Worm (Caenorhabditis elegans) whole organism, L2 larva: Measurements from ENCODE around the gene aakg-4.

Experiments
- C34F6.9 ChIP-seq: fragments of 150-350 bp; optimal IDR thresholded peaks from 2 replicates; lab custom pipeline; 2014; ENCODE audit warnings: missing biosample characterization, missing genetic modification characterization
- F13H6.1 ChIP-seq: sonication (generic microtip); optimal IDR thresholded peaks from 2 replicates; lab custom pipeline; 2016; ENCODE audit warnings: missing genetic modification characterization, missing compliant biosample characterization
- Y55F3AM.14 ChIP-seq: fragments of 200-800 bp; sonication (Bioruptor generic); optimal IDR thresholded peaks from 2 replicates; lab custom pipeline; 2018; ENCODE audit warnings: mild to moderate bottlenecking, missing genetic modification characterization, missing compliant biosample characterization
- ZK546.5 ChIP-seq: sonication (generic microtip); optimal IDR thresholded peaks from 2 replicates; lab custom pipeline; 2017; ENCODE audit warnings: missing biosample characterization, missing genetic modification characterization
- alr-1 ChIP-seq: fragments of 150-350 bp; optimal IDR thresholded peaks from 2 replicates; lab custom pipeline; 2014; ENCODE audit warnings: missing biosample characterization, missing genetic modification characterization
- aly-2 ChIP-seq: fragments of 150-350 bp; optimal IDR thresholded peaks from 2 replicates; lab custom pipeline; 2014; ENCODE audit warnings: missing biosample characterization, missing genetic modification characterization
- ama-1 ChIP-seq: fragments of 150-350 bp; optimal IDR thresholded peaks from 2 replicates; lab custom pipeline; 2018; ENCODE audit warnings: inconsistent platforms
- ceh-82 ChIP-seq: fragments of 150-350 bp; optimal IDR thresholded peaks from 2 replicates; lab custom pipeline; 2014; ENCODE audit warnings: missing biosample characterization, missing genetic modification characterization
- crh-2 ChIP-seq: sonication (generic microtip); optimal IDR thresholded peaks from 2 replicates; lab custom pipeline; 2017; ENCODE audit warnings: missing biosample characterization, missing genetic modification characterization
- egl-27 ChIP-seq: sonication (generic microtip); optimal IDR thresholded peaks from 3 replicates; lab custom pipeline; 2017; ENCODE audit warnings: missing biosample characterization, missing genetic modification reagents, missing genetic modification characterization
- elt-1 ChIP-seq: fragments of 150-350 bp; optimal IDR thresholded peaks from 2 replicates; lab custom pipeline; 2014; ENCODE audit warnings: missing biosample characterization, missing genetic modification characterization
- elt-3 ChIP-seq: sonication (generic microtip); optimal IDR thresholded peaks from 2 replicates; lab custom pipeline; 2017; ENCODE audit warnings: missing biosample characterization, missing genetic modification characterization
- fos-1 ChIP-seq: fragments of 150-350 bp; optimal IDR thresholded peaks from 2 replicates; lab custom pipeline; 2014; ENCODE audit warnings: missing biosample characterization, missing genetic modification characterization
- gmeb-1 ChIP-seq: fragments of 150-350 bp; optimal IDR thresholded peaks from 2 replicates; lab custom pipeline; 2014; ENCODE audit warnings: missing biosample characterization, missing genetic modification characterization
- lin-11 ChIP-seq: fragments of 150-350 bp; sonication (generic microtip); optimal IDR thresholded peaks from 2 replicates; lab custom pipeline; 2014; ENCODE audit warnings: missing biosample characterization, missing genetic modification characterization, inconsistent platforms, mixed read lengths
- lin-13 ChIP-seq: fragments of 150-350 bp; optimal IDR thresholded peaks from 2 replicates; lab custom pipeline; 2014; ENCODE audit warnings: missing biosample characterization, missing genetic modification reagents, missing genetic modification characterization
- lin-39 ChIP-seq: fragments of 150-350 bp; optimal IDR thresholded peaks from 2 replicates; lab custom pipeline; 2014; ENCODE audit warnings: missing biosample characterization, missing genetic modification reagents, missing genetic modification characterization
- lsy-2 ChIP-seq, 2 experiments: fragments of 150-350 bp in 1 of 2; sonication (generic microtip) in 1 of 2; optimal IDR thresholded peaks; 2 replicates each; lab custom pipeline; 2014 to 2017; ENCODE audit warnings: missing biosample characterization in 2 of 2, missing genetic modification characterization in 2 of 2
- mbf-1 ChIP-seq: sonication (generic microtip); optimal IDR thresholded peaks from 2 replicates; lab custom pipeline; 2017; ENCODE audit warnings: missing biosample characterization, missing genetic modification characterization
- mdl-1 ChIP-seq, 2 experiments: fragments of 150-350 bp in 1 of 2; sonication (generic microtip) in 1 of 2; optimal IDR thresholded peaks; 2 replicates each; lab custom pipeline; 2017; ENCODE audit warnings: missing biosample characterization in 2 of 2, missing genetic modification characterization in 2 of 2
- nhr-10 ChIP-seq: sonication (generic microtip); optimal IDR thresholded peaks from 2 replicates; lab custom pipeline; 2017; ENCODE audit warnings: missing biosample characterization, missing genetic modification characterization
- nhr-11 ChIP-seq: fragments of 150-350 bp; optimal IDR thresholded peaks from 2 replicates; lab custom pipeline; 2014; ENCODE audit warnings: missing biosample characterization, missing genetic modification characterization
- nhr-12 ChIP-seq: fragments of 150-350 bp; optimal IDR thresholded peaks from 2 replicates; lab custom pipeline; 2014; ENCODE audit warnings: missing biosample characterization, missing genetic modification characterization
- nhr-129 ChIP-seq: fragments of 150-350 bp; optimal IDR thresholded peaks from 2 replicates; lab custom pipeline; 2014; ENCODE audit warnings: missing biosample characterization, missing genetic modification characterization
- nhr-21 ChIP-seq: fragments of 150-350 bp; optimal IDR thresholded peaks from 2 replicates; lab custom pipeline; 2014; ENCODE audit warnings: missing biosample characterization, missing genetic modification characterization
- nhr-23 ChIP-seq: fragments of 150-350 bp; optimal IDR thresholded peaks from 2 replicates; lab custom pipeline; 2014; ENCODE audit warnings: missing biosample characterization, missing genetic modification reagents, missing genetic modification characterization
- nhr-237 ChIP-seq: fragments of 150-350 bp; optimal IDR thresholded peaks from 2 replicates; lab custom pipeline; 2014; ENCODE audit warnings: missing biosample characterization, missing genetic modification characterization
- nhr-77 ChIP-seq: fragments of 150-350 bp; optimal IDR thresholded peaks from 2 replicates; lab custom pipeline; 2014; ENCODE audit warnings: missing biosample characterization, missing genetic modification characterization
- peb-1 ChIP-seq: fragments of 150-350 bp; optimal IDR thresholded peaks from 2 replicates; lab custom pipeline; 2014; ENCODE audit warnings: missing biosample characterization, missing genetic modification characterization
- sem-4 ChIP-seq: fragments of 150-350 bp; optimal IDR thresholded peaks from 2 replicates; lab custom pipeline; 2014; ENCODE audit warnings: missing biosample characterization, missing genetic modification reagents, missing genetic modification characterization
- skn-1 ChIP-seq: sonication (generic microtip); optimal IDR thresholded peaks from 2 replicates; lab custom pipeline; 2017; ENCODE audit warnings: missing biosample characterization, missing genetic modification characterization
- sma-3 ChIP-seq: sonication (generic microtip); optimal IDR thresholded peaks from 2 replicates; lab custom pipeline; 2016; ENCODE audit warnings: missing genetic modification reagents, missing genetic modification characterization, missing compliant biosample characterization
- sma-9 ChIP-seq, 2 experiments: fragments of 150-350 bp in 1 of 2; sonication (generic microtip) in 1 of 2; optimal IDR thresholded peaks; 2 replicates each; lab custom pipeline; 2014 to 2016; ENCODE audit warnings: missing genetic modification characterization in 2 of 2, mild to moderate bottlenecking in 1 of 2, missing biosample characterization in 1 of 2, missing compliant biosample characterization in 1 of 2, missing genetic modification reagents in 1 of 2, moderate library complexity in 1 of 2
- snpc-4 ChIP-seq: fragments of 150-350 bp; optimal IDR thresholded peaks from 2 replicates; lab custom pipeline; 2014; ENCODE audit warnings: missing biosample characterization, missing genetic modification characterization
- unc-39 ChIP-seq: fragments of 150-350 bp; optimal IDR thresholded peaks from 2 replicates; lab custom pipeline; 2014; ENCODE audit warnings: missing biosample characterization, missing genetic modification characterization
- unc-62 ChIP-seq: fragments of 150-350 bp; optimal IDR thresholded peaks from 2 replicates; lab custom pipeline; 2014; ENCODE audit warnings: missing biosample characterization, missing genetic modification reagents, missing genetic modification characterization
- zag-1 ChIP-seq: fragments of 150-350 bp; optimal IDR thresholded peaks from 2 replicates; lab custom pipeline; 2014; ENCODE audit warnings: missing biosample characterization, missing genetic modification characterization
- ztf-1 ChIP-seq: fragments of 200-800 bp; sonication (Bioruptor generic); conservative IDR thresholded peaks from 2 replicates; pipeline ENCODE4 v1.3.6; 2022; ENCODE audit warnings: missing genetic modification characterization, missing compliant biosample characterization
- ztf-11 ChIP-seq: sonication (generic microtip); optimal IDR thresholded peaks from 2 replicates; lab custom pipeline; 2017; ENCODE audit warnings: missing biosample characterization, missing genetic modification characterization
- ztf-4 ChIP-seq: fragments of 150-350 bp; optimal IDR thresholded peaks from 2 replicates; lab custom pipeline; 2014; ENCODE audit warnings: missing biosample characterization, missing genetic modification characterization

aakg-4 gene

ce11 chrX:2304496-2304895 lies 14.6 kb downstream of the aakg-4 start:
- TF ChIP-seq Y55F3AM.14 (GFP tag; lab: Kevin White, UChicago) (no peak), nhr-237 (no peak), nhr-129 (no peak), ztf-4 (tag; lab: Kevin White, UChicago) (no peak), ama-1 (lab: Kevin White, UChicago) (no peak), fos-1 (tag; lab: Kevin White, UChicago) (no peak), F13H6.1 (tag; lab: Kevin White, UChicago) (no peak), egl-27 (tag; lab: Kevin White, UChicago) (no peak), nhr-21 (tag; lab: Kevin White, UChicago) (no peak), nhr-23 (tag; lab: Kevin White, UChicago) (no peak), unc-62 (no peak), ztf-1 (GFP tag; lab: Robert Waterston, UW) (no peak), mdl-1 (tag; optimal IDR thresholded peaks at IDR 0.05; lab: Kevin White, UChicago) (no peak), mbf-1 (tag; lab: Kevin White, UChicago) (no peak), sma-3 (GFP tag; lab: Kevin White, UChicago) (no peak), lsy-2 (tag; optimal IDR thresholded peaks at IDR 0.05; lab: Kevin White, UChicago) (no peak)
- TF ChIP-seq, all 48 proteins: peak for 0

- TF ChIP-seq nhr-21 (tag; lab: Kevin White, UChicago) (peak; percentile 55), ZK546.5 (no peak)
- TF ChIP-seq, all 48 proteins: peak for 1
Observed at ce11 chrX:2303253-2303652, 15.9 kb downstream of the aakg-4 start.

ce11 chrX:2302782-2303181 lies 16.4 kb downstream of the aakg-4 start, which contains the start of gene hum-6:
hum-6 (plus strand) TSS chrX:2303082.
- TF ChIP-seq lin-11 (tag; lab: Kevin White, UChicago), result no peak
- TF ChIP-seq C34F6.9 (tag; lab: Kevin White, UChicago), result no peak
- no peak for TF ChIP-seq nhr-11 (tag; lab: Kevin White, UChicago)
- no peak for TF ChIP-seq unc-62
- no peak for TF ChIP-seq F13H6.1 (tag; lab: Kevin White, UChicago)
- TF ChIP-seq ztf-11 (tag; lab: Kevin White, UChicago), result no peak
- no peak for TF ChIP-seq ceh-82 (tag; lab: Kevin White, UChicago)
- TF ChIP-seq ZK546.5, result no peak
- TF ChIP-seq Y55F3AM.14 (GFP tag; lab: Kevin White, UChicago), result no peak
- no peak for TF ChIP-seq nhr-237
- TF ChIP-seq peb-1 (tag; lab: Kevin White, UChicago), result no peak
- no peak for TF ChIP-seq elt-1
- no peak for TF ChIP-seq nhr-12 (tag; lab: Kevin White, UChicago)

- no peak for TF ChIP-seq aly-2
- no peak for TF ChIP-seq nhr-77
- TF ChIP-seq peb-1 (tag; lab: Kevin White, UChicago), result no peak
- no peak for TF ChIP-seq crh-2
- no peak for TF ChIP-seq gmeb-1 (tag; lab: Kevin White, UChicago)
- no peak for TF ChIP-seq snpc-4 (tag; lab: Kevin White, UChicago)
- TF ChIP-seq nhr-11 (tag; lab: Kevin White, UChicago), result no peak
- TF ChIP-seq unc-39, result no peak
- no peak for TF ChIP-seq nhr-10 (tag; lab: Kevin White, UChicago)
- TF ChIP-seq lin-13 (GFP tag; lab: Kevin White, UChicago), result no peak
- TF ChIP-seq elt-3 (tag; lab: Kevin White, UChicago), result no peak
- TF ChIP-seq lsy-2 (tag; optimal IDR thresholded peaks at IDR 0.05; lab: Kevin White, UChicago), result no peak
- TF ChIP-seq nhr-23 (tag; lab: Kevin White, UChicago), result no peak
- TF ChIP-seq F13H6.1 (tag; lab: Kevin White, UChicago), result no peak
- no peak for TF ChIP-seq sem-4 (tag; lab: Kevin White, UChicago)
- no peak for TF ChIP-seq elt-1
- TF ChIP-seq ztf-1 (GFP tag; lab: Robert Waterston, UW), result no peak
- no peak for TF ChIP-seq alr-1 (tag; lab: Kevin White, UChicago)
Observed at ce11 chrX:2301821-2302220, 17.3 kb downstream of the aakg-4 start.

- TF ChIP-seq nhr-129, result no peak
- TF ChIP-seq elt-3 (tag; lab: Kevin White, UChicago), result no peak
- TF ChIP-seq ceh-82 (tag; lab: Kevin White, UChicago), result no peak
- no peak for TF ChIP-seq nhr-237
- TF ChIP-seq ztf-11 (tag; lab: Kevin White, UChicago), result no peak
- TF ChIP-seq mbf-1 (tag; lab: Kevin White, UChicago), result no peak
- no peak for TF ChIP-seq snpc-4 (tag; lab: Kevin White, UChicago)
- TF ChIP-seq sma-9 (GFP tag; optimal IDR thresholded peaks at IDR 0.05; lab: Kevin White, UChicago), result no peak
- no peak for TF ChIP-seq sma-9 (tag; optimal IDR thresholded peaks at IDR 0.05; lab: Kevin White, UChicago)
- no peak for TF ChIP-seq elt-1
- TF ChIP-seq peb-1 (tag; lab: Kevin White, UChicago), result no peak
- TF ChIP-seq ztf-1 (GFP tag; lab: Robert Waterston, UW), result no peak
- no peak for TF ChIP-seq egl-27 (tag; lab: Kevin White, UChicago)
- TF ChIP-seq gmeb-1 (tag; lab: Kevin White, UChicago), result no peak
- TF ChIP-seq fos-1 (tag; lab: Kevin White, UChicago), result no peak
- TF ChIP-seq lin-39 (tag; lab: Kevin White, UChicago), result no peak
- no peak for TF ChIP-seq lin-13 (GFP tag; lab: Kevin White, UChicago)
- no peak for TF ChIP-seq zag-1 (tag; lab: Kevin White, UChicago)
- TF ChIP-seq mdl-1 (tag; optimal IDR thresholded peaks at IDR 0.05; lab: Kevin White, UChicago), result no peak
- no peak for TF ChIP-seq nhr-21 (tag; lab: Kevin White, UChicago)
- TF ChIP-seq skn-1 (tag; lab: Kevin White, UChicago), result no peak
Observed at ce11 chrX:2294198-2294800, 24.8 kb downstream of the aakg-4 start, which contains the start of gene T10H10.2. T10H10.2 (plus strand) TSS chrX:2294750.
